Worm (Caenorhabditis elegans) whole organism, young adult: ENCODE data around the gene T28D6.6.
A peak's percentile ranks its signal among the peaks of the same experiment; 100 is the strongest.

Source experiments
- B0261.1 ChIP-seq: sonication (generic microtip); optimal IDR thresholded peaks from 2 replicates; lab custom pipeline; 2016; ENCODE audit warnings: mild to moderate bottlenecking, missing genetic modification characterization, moderate library complexity, missing compliant biosample characterization
- C17E4.6 ChIP-seq: fragments of 200-800 bp; sonication (Bioruptor generic); IDR thresholded peaks from 2 replicates; pipeline ENCODE4 v1.3.6; 2022; ENCODE audit warnings: missing genetic modification reagents, missing genetic modification characterization, missing compliant biosample characterization
- D2030.7 ChIP-seq: fragments of 200-800 bp; sonication (Bioruptor generic); IDR thresholded peaks from 2 replicates; pipeline ENCODE4 v1.3.6; 2022; ENCODE audit warnings: missing genetic modification reagents, missing genetic modification characterization, missing compliant biosample characterization
- F37B4.10 ChIP-seq: fragments of 200-800 bp; sonication (Bioruptor generic); IDR thresholded peaks from 2 replicates; pipeline ENCODE4 v1.3.6; 2022; ENCODE audit warnings: missing genetic modification characterization, missing compliant biosample characterization
- F55B11.4 ChIP-seq: sonication (generic microtip); optimal IDR thresholded peaks from 2 replicates; lab custom pipeline; 2016; ENCODE audit warnings: missing compliant biosample characterization, missing genetic modification characterization, borderline replicate concordance; ENCODE audit not compliant: insufficient read depth
- F57A8.1 ChIP-seq: fragments of 200-800 bp; sonication (Bioruptor generic); optimal IDR thresholded peaks from 2 replicates; lab custom pipeline; 2018; ENCODE audit warnings: mild to moderate bottlenecking, missing genetic modification characterization, moderate library complexity, missing compliant biosample characterization
- T07F8.4 ChIP-seq: sonication (generic microtip); optimal IDR thresholded peaks from 2 replicates; lab custom pipeline; 2016; ENCODE audit warnings: mild to moderate bottlenecking, missing genetic modification characterization, moderate library complexity, missing compliant biosample characterization
- Y53G8AR.9 ChIP-seq: fragments of 200-800 bp; sonication (Bioruptor generic); conservative IDR thresholded peaks from 2 replicates; pipeline ENCODE4 v1.3.6; 2022; ENCODE audit warnings: missing genetic modification reagents, missing genetic modification characterization, missing compliant biosample characterization
- Y56A3A.18 ChIP-seq: fragments of 200-800 bp; sonication (Bioruptor generic); IDR thresholded peaks from 2 replicates; pipeline ENCODE4 v1.3.6; 2022; ENCODE audit warnings: missing genetic modification reagents, missing genetic modification characterization, missing compliant biosample characterization
- ZK185.1 ChIP-seq: sonication (generic microtip); optimal IDR thresholded peaks from 2 replicates; lab custom pipeline; 2016; ENCODE audit warnings: mild to moderate bottlenecking, missing genetic modification characterization, missing compliant biosample characterization; ENCODE audit not compliant: poor library complexity, severe bottlenecking
- aptf-2 ChIP-seq: fragments of 200-800 bp; sonication (Bioruptor generic); conservative IDR thresholded peaks from 2 replicates; pipeline ENCODE4 v1.3.6; 2022; ENCODE audit warnings: missing genetic modification reagents, missing genetic modification characterization, missing compliant biosample characterization
- aptf-3 ChIP-seq: fragments of 200-800 bp; sonication (Bioruptor generic); IDR thresholded peaks from 2 replicates; pipeline ENCODE4 v1.3.6; 2022; ENCODE audit warnings: missing genetic modification characterization, missing compliant biosample characterization
- athp-1 ChIP-seq: sonication (generic microtip); optimal IDR thresholded peaks from 2 replicates; lab custom pipeline; 2017; ENCODE audit warnings: mild to moderate bottlenecking, missing genetic modification characterization, missing compliant biosample characterization
- attf-3 ChIP-seq: fragments of 200-800 bp; sonication (Bioruptor generic); conservative IDR thresholded peaks from 2 replicates; pipeline ENCODE4 v1.3.6; 2022; ENCODE audit warnings: missing genetic modification reagents, missing genetic modification characterization, missing compliant biosample characterization
- die-1 ChIP-seq: sonication (generic microtip); optimal IDR thresholded peaks from 2 replicates; lab custom pipeline; 2016; ENCODE audit warnings: missing genotype, mild to moderate bottlenecking, missing genetic modification characterization, missing compliant biosample characterization
- egl-44 ChIP-seq: fragments of 200-800 bp; sonication (Bioruptor generic); IDR thresholded peaks from 2 replicates; pipeline ENCODE4 v1.3.6; 2022; ENCODE audit warnings: missing genetic modification reagents, missing genetic modification characterization, missing compliant biosample characterization
- egrh-3 ChIP-seq: fragments of 200-800 bp; sonication (Bioruptor generic); IDR thresholded peaks from 2 replicates; pipeline ENCODE4 v1.3.6; 2022; ENCODE audit warnings: missing genetic modification reagents, missing genetic modification characterization, missing compliant biosample characterization
- ekl-4 ChIP-seq: fragments of 200-800 bp; sonication (Bioruptor generic); IDR thresholded peaks from 2 replicates; pipeline ENCODE4 v1.3.6; 2022; ENCODE audit warnings: missing genetic modification reagents, missing genetic modification characterization, missing compliant biosample characterization
- lag-1 ChIP-seq: fragments of 200-800 bp; sonication (Bioruptor generic); IDR thresholded peaks from 2 replicates; pipeline ENCODE4 v1.3.6; 2022; ENCODE audit warnings: missing genetic modification reagents, missing genetic modification characterization, missing compliant biosample characterization
- lin-26 ChIP-seq: fragments of 200-800 bp; sonication (Bioruptor generic); IDR thresholded peaks from 2 replicates; pipeline ENCODE4 v1.3.6; 2022; ENCODE audit warnings: missing genetic modification reagents, missing genetic modification characterization, missing compliant biosample characterization
- lin-54 ChIP-seq: fragments of 200-800 bp; sonication (Bioruptor generic); optimal IDR thresholded peaks from 2 replicates; lab custom pipeline; 2018; ENCODE audit warnings: mild to moderate bottlenecking, missing genetic modification characterization, missing compliant biosample characterization
- madf-10 ChIP-seq: sonication (generic microtip); optimal IDR thresholded peaks from 2 replicates; lab custom pipeline; 2016; ENCODE audit warnings: mild to moderate bottlenecking, missing genetic modification characterization, missing compliant biosample characterization
- mcd-1 ChIP-seq: fragments of 200-800 bp; sonication (Bioruptor generic); IDR thresholded peaks from 2 replicates; pipeline ENCODE4 v1.3.6; 2022; ENCODE audit warnings: missing genetic modification reagents, missing genetic modification characterization, missing compliant biosample characterization
- mel-28 ChIP-seq: sonication (generic microtip); optimal IDR thresholded peaks from 2 replicates; lab custom pipeline; 2016; ENCODE audit warnings: borderline replicate concordance, mild to moderate bottlenecking, missing genetic modification characterization, missing compliant biosample characterization
- nfya-2 ChIP-seq: fragments of 200-800 bp; sonication (Bioruptor generic); IDR thresholded peaks from 2 replicates; pipeline ENCODE4 v1.3.6; 2022; ENCODE audit warnings: missing genetic modification reagents, missing genetic modification characterization, missing compliant biosample characterization
- nfyb-1 ChIP-seq: fragments of 200-800 bp; sonication (Bioruptor generic); IDR thresholded peaks from 2 replicates; pipeline ENCODE4 v1.3.6; 2022; ENCODE audit warnings: missing genetic modification reagents, missing genetic modification characterization, missing compliant biosample characterization
- nhr-120 ChIP-seq: fragments of 200-800 bp; sonication (Bioruptor generic); IDR thresholded peaks from 2 replicates; pipeline ENCODE4 v1.3.6; 2022; ENCODE audit warnings: missing genetic modification characterization, missing compliant biosample characterization
- repo-1 ChIP-seq: sonication (generic microtip); optimal IDR thresholded peaks from 2 replicates; lab custom pipeline; 2017; ENCODE audit warnings: mild to moderate bottlenecking, missing genetic modification characterization, missing compliant biosample characterization
- rpc-1 ChIP-seq, 2 experiments: fragments of 150-350 bp in 1 of 2; sonication (generic microtip) in 1 of 2; optimal IDR thresholded peaks; 2 replicates each; lab custom pipeline; 2014 to 2018; ENCODE audit warnings: missing biosample characterization in 1 of 2, missing genetic modification characterization in 1 of 2, missing genetic modification reagents in 1 of 2, missing genotype in 1 of 2
- sdz-38 ChIP-seq: sonication (generic microtip); optimal IDR thresholded peaks from 2 replicates; lab custom pipeline; 2016; ENCODE audit warnings: missing genotype, missing genetic modification characterization, missing compliant biosample characterization
- sea-2 ChIP-seq: fragments of 200-800 bp; sonication (Bioruptor generic); IDR thresholded peaks from 2 replicates; pipeline ENCODE4 v1.3.6; 2022; ENCODE audit warnings: missing genetic modification characterization, missing compliant biosample characterization
- snpc-4 ChIP-seq, 5 experiments: fragments of 150-350 bp in 1 of 5; sonication (generic microtip) in 4 of 5; optimal IDR thresholded peaks; 2 replicates each; lab custom pipeline; 2014 to 2018; ENCODE audit warnings: missing genetic modification characterization in 5 of 5, missing biosample characterization in 3 of 5, antibody characterized with exemption in 2 of 5, mild to moderate bottlenecking in 2 of 5, missing compliant biosample characterization in 2 of 5, missing genotype in 2 of 5, moderate library complexity in 2 of 5, missing genetic modification reagents in 1 of 5
- tbx-9 ChIP-seq: sonication (generic microtip); optimal IDR thresholded peaks from 2 replicates; lab custom pipeline; 2016; ENCODE audit warnings: borderline replicate concordance, missing genetic modification characterization, inconsistent platforms, missing compliant biosample characterization
- zfh-2 ChIP-seq: fragments of 200-800 bp; sonication (Bioruptor generic); conservative IDR thresholded peaks from 2 replicates; pipeline ENCODE4 v1.3.6; 2022; ENCODE audit warnings: missing genetic modification reagents, missing genetic modification characterization, missing compliant biosample characterization
- ztf-22 ChIP-seq: fragments of 200-800 bp; sonication (Bioruptor generic); optimal IDR thresholded peaks from 2 replicates; lab custom pipeline; 2018; ENCODE audit warnings: mild to moderate bottlenecking, missing genetic modification characterization, moderate library complexity, missing compliant biosample characterization
- ztf-28 ChIP-seq: fragments of 200-800 bp; sonication (Bioruptor generic); IDR thresholded peaks from 2 replicates; pipeline ENCODE4 v1.3.6; 2022; ENCODE audit warnings: missing genetic modification reagents, missing genetic modification characterization, missing compliant biosample characterization

Gene T28D6.6

ce11 chrIII:11334346-11334745, 8.6 kb downstream of the T28D6.6 start:
- TF ChIP-seq zfh-2 (GFP tag; lab: Robert Waterston, UW) (peak; percentile 78), ZK185.1 (tag; lab: Kevin White, UChicago) (no peak), sdz-38 (no peak), aptf-2 (no peak), F37B4.10 (no peak), C17E4.6 (GFP tag; lab: Robert Waterston, UW) (no peak)

DNA sequence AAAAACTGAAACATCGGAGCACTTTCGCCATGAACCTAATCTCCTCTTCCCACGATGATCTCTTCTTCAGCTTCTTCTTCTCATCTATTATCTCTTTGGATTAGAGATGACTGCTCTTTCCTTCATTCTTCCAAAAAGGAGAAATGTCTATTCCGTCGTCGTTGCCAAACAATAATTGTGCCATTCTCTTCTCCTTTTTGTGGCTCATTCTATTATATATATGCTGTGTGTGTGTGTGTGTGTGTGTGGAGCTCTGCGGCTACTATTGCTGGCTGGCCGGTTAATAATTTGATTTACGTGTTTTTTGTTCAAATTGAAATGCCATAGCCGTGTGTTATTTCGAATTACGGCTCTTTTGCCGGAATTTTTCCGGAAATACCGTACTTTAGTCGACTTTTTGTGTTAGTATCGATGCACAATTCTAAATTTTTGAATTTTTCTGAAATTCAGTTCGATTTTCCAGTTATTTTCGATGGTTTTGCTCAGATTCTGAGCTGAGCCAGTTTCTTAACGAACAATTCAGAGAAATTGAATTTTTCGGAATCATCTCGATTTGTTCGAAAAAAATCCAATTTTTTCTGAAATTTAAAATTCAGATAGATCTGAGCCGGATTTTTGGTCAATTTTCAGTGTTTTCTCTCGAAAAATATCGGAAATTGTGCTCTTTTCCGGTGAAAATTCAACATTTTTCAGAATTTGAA, 9.7 kb downstream of the T28D6.6 start, which contains the start of gene T28D6.5:
Gene T28D6.5, plus strand, starts transcription at position 651 of the 701 bp plus-strand sequence.
- TF ChIP-seq F57A8.1 (GFP tag; lab: Kevin White, UChicago) (no peak), B0261.1 (no peak), F55B11.4 (tag; lab: Kevin White, UChicago) (no peak), lag-1 (no peak), mcd-1 (GFP tag; lab: Robert Waterston, UW) (no peak), Y53G8AR.9 (GFP tag; lab: Robert Waterston, UW) (no peak), lin-54 (GFP tag; lab: Kevin White, UChicago) (no peak), sea-2 (GFP tag; lab: Robert Waterston, UW) (no peak), athp-1 (tag; lab: Kevin White, UChicago) (no peak), ekl-4 (GFP tag; lab: Robert Waterston, UW) (no peak), egrh-3 (no peak), aptf-3 (GFP tag; lab: Robert Waterston, UW) (no peak), T07F8.4 (no peak), nfyb-1 (no peak), lin-26 (no peak), sdz-38 (no peak), C17E4.6 (GFP tag; lab: Robert Waterston, UW) (no peak), ztf-22 (no peak), D2030.7 (GFP tag; lab: Robert Waterston, UW) (no peak), ztf-28 (GFP tag; lab: Robert Waterston, UW) (no peak)
- TF ChIP-seq, all 124 proteins: peak for 0

- no peak for TF ChIP-seq Y56A3A.18 (GFP tag; lab: Robert Waterston, UW)
- TF ChIP-seq egrh-3, result no peak
- no peak for TF ChIP-seq die-1 (tag; lab: Kevin White, UChicago)
- no peak for TF ChIP-seq mel-28 (tag; lab: Kevin White, UChicago)
- TF ChIP-seq nfya-2, result no peak
- TF ChIP-seq repo-1 (tag; lab: Kevin White, UChicago), result no peak
- no peak for TF ChIP-seq rpc-1 (optimal IDR thresholded peaks at IDR 0.05; lab: Kevin White, UChicago)
- TF ChIP-seq rpc-1 (tag; optimal IDR thresholded peaks at IDR 0.05; lab: Kevin White, UChicago), result no peak
- no peak for TF ChIP-seq sdz-38
- TF ChIP-seq nhr-120 (GFP tag; lab: Robert Waterston, UW), result no peak
- no peak for TF ChIP-seq ZK185.1 (tag; lab: Kevin White, UChicago)
- TF ChIP-seq snpc-4 (GFP tag; optimal IDR thresholded peaks at IDR 0.05; lab: Kevin White, UChicago), result no peak
- no peak for TF ChIP-seq snpc-4 (tag; optimal IDR thresholded peaks at IDR 0.05; lab: Kevin White, UChicago)
- TF ChIP-seq tbx-9, result no peak
- no peak for TF ChIP-seq attf-3
- TF ChIP-seq madf-10 (tag; lab: Kevin White, UChicago), result no peak
- no peak for TF ChIP-seq egl-44 (GFP tag; lab: Robert Waterston, UW)
Measured at ce11 chrIII:11332306-11332705, 10.6 kb downstream of the T28D6.6 start.
